Worm (Caenorhabditis elegans) whole organism, L4 larva: ENCODE measurements around the gene msp-32.

Experiments used
- D1046.2 ChIP-seq: fragments of 200-800 bp; sonication (Bioruptor generic); IDR thresholded peaks from 2 replicates; pipeline ENCODE4 v1.3.6; 2022; ENCODE audit warnings: missing genetic modification characterization, missing compliant biosample characterization
- F10B5.3 ChIP-seq: sonication (generic microtip); optimal IDR thresholded peaks from 2 replicates; lab custom pipeline; 2016; ENCODE audit warnings: mild to moderate bottlenecking, missing genetic modification characterization, missing compliant biosample characterization
- F26F4.8 ChIP-seq: fragments of 200-800 bp; sonication (Bioruptor generic); conservative IDR thresholded peaks from 2 replicates; pipeline ENCODE4 v1.3.6; 2022; ENCODE audit warnings: missing genetic modification characterization, missing compliant biosample characterization
- F37D6.2 ChIP-seq: sonication (generic microtip); optimal IDR thresholded peaks from 2 replicates; lab custom pipeline; 2016; ENCODE audit warnings: mild to moderate bottlenecking, missing genetic modification characterization, missing compliant biosample characterization
- F44E2.7 ChIP-seq: fragments of 200-800 bp; sonication (Bioruptor generic); IDR thresholded peaks from 2 replicates; pipeline ENCODE4 v2.1.2; 2022; ENCODE audit warnings: missing genetic modification characterization, missing compliant biosample characterization
- T20F7.1 ChIP-seq: fragments of 200-800 bp; sonication (Bioruptor generic); optimal IDR thresholded peaks from 2 replicates; lab custom pipeline; 2018; ENCODE audit warnings: mild to moderate bottlenecking, missing genetic modification characterization, missing compliant biosample characterization
- Y48G9A.11 ChIP-seq: fragments of 200-800 bp; sonication (Bioruptor generic); IDR thresholded peaks from 2 replicates; pipeline ENCODE4 v1.3.6; 2022; ENCODE audit warnings: missing genetic modification reagents, missing genetic modification characterization, missing compliant biosample characterization
- Y5F2A.4 ChIP-seq: fragments of 200-800 bp; sonication (Bioruptor generic); optimal IDR thresholded peaks from 2 replicates; lab custom pipeline; 2018; ENCODE audit warnings: mild to moderate bottlenecking, missing genetic modification characterization, missing compliant biosample characterization
- aha-1 ChIP-seq: fragments of 150-350 bp; peaks from one replicate; lab custom pipeline; 2014; ENCODE audit warnings: missing biosample characterization, missing genetic modification characterization
- aly-2 ChIP-seq: sonication (generic microtip); optimal IDR thresholded peaks from 2 replicates; lab custom pipeline; 2018; ENCODE audit warnings: missing biosample characterization, missing genetic modification characterization
- ama-1 ChIP-seq: fragments of 150-350 bp; optimal IDR thresholded peaks from 2 replicates; lab custom pipeline; 2014; ENCODE audit warnings: inconsistent platforms, mixed read lengths
- attf-4 ChIP-seq: sonication (generic microtip); optimal IDR thresholded peaks from 3 replicates; lab custom pipeline; 2017; ENCODE audit warnings: missing biosample characterization, missing genetic modification characterization
- ceh-20 ChIP-seq: fragments of 200-800 bp; sonication (Bioruptor generic); IDR thresholded peaks from 2 replicates; pipeline ENCODE4 v1.3.6; 2022; ENCODE audit warnings: missing genetic modification reagents, missing genetic modification characterization, missing compliant biosample characterization
- ceh-28 ChIP-seq: fragments of 150-350 bp; optimal IDR thresholded peaks from 2 replicates; lab custom pipeline; 2014; ENCODE audit warnings: missing biosample characterization, missing genetic modification reagents, missing genetic modification characterization
- ceh-44 ChIP-seq: fragments of 200-800 bp; sonication (Bioruptor generic); IDR thresholded peaks from 2 replicates; pipeline ENCODE4 v1.3.6; 2022; ENCODE audit warnings: missing genetic modification reagents, missing genetic modification characterization, missing compliant biosample characterization
- ceh-62 ChIP-seq: sonication (generic microtip); optimal IDR thresholded peaks from 2 replicates; lab custom pipeline; 2017; ENCODE audit warnings: missing biosample characterization, missing genetic modification characterization
- ceh-82 ChIP-seq: sonication (generic microtip); optimal IDR thresholded peaks from 2 replicates; lab custom pipeline; 2017; ENCODE audit warnings: missing biosample characterization, missing genetic modification characterization
- daf-16 ChIP-seq, 3 experiments: sonication (generic microtip); optimal IDR thresholded peaks; 2 replicates each; lab custom pipeline; 2016 to 2017; ENCODE audit warnings: missing genetic modification characterization in 3 of 3, missing genetic modification reagents in 3 of 3, mild to moderate bottlenecking in 2 of 3, missing compliant biosample characterization in 2 of 3, missing biosample characterization in 1 of 3, moderate library complexity in 1 of 3
- daf-19 ChIP-seq: fragments of 200-800 bp; sonication (Bioruptor generic); conservative IDR thresholded peaks from 2 replicates; pipeline ENCODE4 v1.3.6; 2022; ENCODE audit warnings: missing genetic modification characterization, missing compliant biosample characterization
- daf-8 ChIP-seq: fragments of 200-800 bp; sonication (Bioruptor generic); IDR thresholded peaks from 2 replicates; pipeline ENCODE4 v1.3.6; 2022; ENCODE audit warnings: missing genetic modification characterization, missing compliant biosample characterization
- dmd-8 ChIP-seq: fragments of 200-800 bp; sonication (Bioruptor generic); IDR thresholded peaks from 2 replicates; pipeline ENCODE4 v1.3.6; 2022; ENCODE audit warnings: missing genetic modification characterization, missing compliant biosample characterization
- dmd-9 ChIP-seq: fragments of 200-800 bp; sonication (Bioruptor generic); IDR thresholded peaks from 2 replicates; pipeline ENCODE4 v1.3.6; 2022; ENCODE audit warnings: missing genetic modification reagents, missing genetic modification characterization, missing compliant biosample characterization
- dve-1 ChIP-seq: sonication (generic microtip); optimal IDR thresholded peaks from 2 replicates; lab custom pipeline; 2017; ENCODE audit warnings: antibody characterized with exemption, mild to moderate bottlenecking, missing genetic modification characterization, missing compliant biosample characterization; ENCODE audit not compliant: insufficient read depth
- egl-27 ChIP-seq: sonication (generic microtip); optimal IDR thresholded peaks from 3 replicates; lab custom pipeline; 2017; ENCODE audit warnings: missing biosample characterization, missing genetic modification reagents, missing genetic modification characterization
- hlh-11 ChIP-seq: fragments of 200-800 bp; sonication (Bioruptor generic); optimal IDR thresholded peaks from 2 replicates; lab custom pipeline; 2018; ENCODE audit warnings: mild to moderate bottlenecking, missing genetic modification characterization, missing compliant biosample characterization
- hlh-30 ChIP-seq: sonication (generic microtip); optimal IDR thresholded peaks from 2 replicates; lab custom pipeline; 2017; ENCODE audit warnings: antibody characterized with exemption, mild to moderate bottlenecking, missing genetic modification characterization, missing compliant biosample characterization; ENCODE audit not compliant: insufficient read depth
- lim-7 ChIP-seq: fragments of 200-800 bp; sonication (Bioruptor generic); IDR thresholded peaks from 2 replicates; pipeline ENCODE4 v1.3.6; 2022; ENCODE audit warnings: missing genetic modification characterization, missing compliant biosample characterization
- lin-13 ChIP-seq: fragments of 150-350 bp; optimal IDR thresholded peaks from 2 replicates; lab custom pipeline; 2014; ENCODE audit warnings: missing biosample characterization, missing genetic modification reagents, missing genetic modification characterization
- lin-15B ChIP-seq: fragments of 150-350 bp; sonication (generic microtip); optimal IDR thresholded peaks from 3 replicates; lab custom pipeline; 2014; ENCODE audit warnings: missing biosample characterization, missing genetic modification characterization
- lin-38 ChIP-seq: fragments of 200-800 bp; sonication (Bioruptor generic); IDR thresholded peaks from 2 replicates; pipeline ENCODE4 v1.3.6; 2022; ENCODE audit warnings: missing genetic modification reagents, missing genetic modification characterization, missing compliant biosample characterization
- lsy-2 ChIP-seq, 2 experiments: fragments of 150-350 bp in 1 of 2; sonication (generic microtip) in 1 of 2; optimal IDR thresholded peaks; 2 replicates each; lab custom pipeline; 2014 to 2017; ENCODE audit warnings: missing biosample characterization in 2 of 2, missing genetic modification characterization in 2 of 2
- mdt-29 ChIP-seq: fragments of 200-800 bp; sonication (Bioruptor generic); IDR thresholded peaks from 2 replicates; pipeline ENCODE4 v1.3.6; 2022; ENCODE audit warnings: missing genetic modification reagents, missing genetic modification characterization, missing compliant biosample characterization
- mes-2 ChIP-seq: sonication (generic microtip); optimal IDR thresholded peaks from 2 replicates; lab custom pipeline; 2016; ENCODE audit warnings: missing genotype, mild to moderate bottlenecking, missing genetic modification characterization, missing compliant biosample characterization; ENCODE audit not compliant: poor library complexity, severe bottlenecking
- mxl-3 ChIP-seq: fragments of 200-800 bp; sonication (Bioruptor generic); optimal IDR thresholded peaks from 2 replicates; lab custom pipeline; 2018; ENCODE audit warnings: mild to moderate bottlenecking, missing genetic modification characterization, missing compliant biosample characterization
- nhr-237 ChIP-seq: sonication (generic microtip); optimal IDR thresholded peaks from 2 replicates; lab custom pipeline; 2017; ENCODE audit warnings: missing biosample characterization, missing genetic modification characterization
- nhr-41 ChIP-seq: fragments of 200-800 bp; sonication (Bioruptor generic); IDR thresholded peaks from 2 replicates; pipeline ENCODE4 v1.3.6; 2022; ENCODE audit warnings: missing genetic modification reagents, missing genetic modification characterization, missing compliant biosample characterization
- nhr-42 ChIP-seq: fragments of 200-800 bp; sonication (Bioruptor generic); IDR thresholded peaks from 2 replicates; pipeline ENCODE4 v1.3.6; 2022; ENCODE audit warnings: missing genetic modification characterization, missing compliant biosample characterization
- nhr-48 ChIP-seq: sonication (generic microtip); optimal IDR thresholded peaks from 2 replicates; lab custom pipeline; 2016; ENCODE audit warnings: mild to moderate bottlenecking, missing genetic modification characterization, missing compliant biosample characterization
- nhr-77 ChIP-seq: fragments of 150-350 bp; optimal IDR thresholded peaks from 2 replicates; lab custom pipeline; 2014; ENCODE audit warnings: missing biosample characterization, missing genetic modification characterization
- pha-4 ChIP-seq, 2 experiments: fragments of 150-350 bp in 1 of 2; fragments of 200-800 bp in 1 of 2; sonication (Bioruptor generic) in 1 of 2; IDR thresholded peaks in 1 of 2; optimal IDR thresholded peaks in 1 of 2; 2 replicates each; pipeline versions ENCODE4 v1.3.6 to Lab custom; 2014 to 2022; ENCODE audit warnings: missing genetic modification characterization in 2 of 2, missing genetic modification reagents in 2 of 2, missing biosample characterization in 1 of 2, missing compliant biosample characterization in 1 of 2
- snpc-4 ChIP-seq: fragments of 150-350 bp; optimal IDR thresholded peaks from 2 replicates; lab custom pipeline; 2014; ENCODE audit warnings: missing biosample characterization, missing genetic modification characterization
- spr-1 ChIP-seq: sonication (generic microtip); optimal IDR thresholded peaks from 2 replicates; lab custom pipeline; 2016; ENCODE audit warnings: mild to moderate bottlenecking, missing genetic modification characterization, missing compliant biosample characterization
- tra-1 ChIP-seq: fragments of 200-800 bp; sonication (Bioruptor generic); IDR thresholded peaks from 2 replicates; pipeline ENCODE4 v1.3.6; 2022; ENCODE audit warnings: missing genetic modification reagents, missing genetic modification characterization, missing compliant biosample characterization
- zfp-2 ChIP-seq: sonication (generic microtip); optimal IDR thresholded peaks from 2 replicates; lab custom pipeline; 2016; ENCODE audit warnings: mild to moderate bottlenecking, missing genetic modification characterization, missing compliant biosample characterization
- zfp-3 ChIP-seq: fragments of 200-800 bp; sonication (Bioruptor generic); conservative IDR thresholded peaks from 2 replicates; pipeline ENCODE4 v1.3.6; 2022; ENCODE audit warnings: missing genetic modification reagents, missing genetic modification characterization, missing compliant biosample characterization
- zip-2 ChIP-seq: fragments of 150-350 bp; optimal IDR thresholded peaks from 2 replicates; lab custom pipeline; 2014; ENCODE audit warnings: missing biosample characterization, missing genetic modification characterization
- ztf-11 ChIP-seq: fragments of 150-350 bp; optimal IDR thresholded peaks from 2 replicates; lab custom pipeline; 2014; ENCODE audit warnings: missing biosample characterization, missing genetic modification characterization
- ztf-7 ChIP-seq: fragments of 150-350 bp; optimal IDR thresholded peaks from 2 replicates; lab custom pipeline; 2014; ENCODE audit warnings: missing biosample characterization, missing genetic modification characterization

The msp-32 gene

ce11 chrII:4881727-4882126, 16.9 kb upstream of the msp-32 start, which contains the start of gene gst-7 (continued):
- TF ChIP-seq nhr-42 (GFP tag; lab: Robert Waterston, UW) (no peak), ceh-44 (GFP tag; lab: Robert Waterston, UW) (no peak), snpc-4 (no peak), F26F4.8 (GFP tag; lab: Robert Waterston, UW) (no peak), aly-2 (no peak), lin-13 (no peak), attf-4 (tag; lab: Kevin White, UChicago) (no peak), ceh-82 (no peak), mdt-29 (no peak), lin-15B (tag; lab: Kevin White, UChicago) (no peak), ceh-62 (tag; lab: Kevin White, UChicago) (no peak), ceh-28 (tag; lab: Kevin White, UChicago) (no peak), zip-2 (no peak), F10B5.3 (no peak), ztf-7 (peak; percentile 5), dmd-8 (no peak), dmd-9 (no peak), Y5F2A.4 (GFP tag; lab: Kevin White, UChicago) (no peak), Y48G9A.11 (no peak), lim-7 (GFP tag; lab: Robert Waterston, UW) (no peak)

DNA sequence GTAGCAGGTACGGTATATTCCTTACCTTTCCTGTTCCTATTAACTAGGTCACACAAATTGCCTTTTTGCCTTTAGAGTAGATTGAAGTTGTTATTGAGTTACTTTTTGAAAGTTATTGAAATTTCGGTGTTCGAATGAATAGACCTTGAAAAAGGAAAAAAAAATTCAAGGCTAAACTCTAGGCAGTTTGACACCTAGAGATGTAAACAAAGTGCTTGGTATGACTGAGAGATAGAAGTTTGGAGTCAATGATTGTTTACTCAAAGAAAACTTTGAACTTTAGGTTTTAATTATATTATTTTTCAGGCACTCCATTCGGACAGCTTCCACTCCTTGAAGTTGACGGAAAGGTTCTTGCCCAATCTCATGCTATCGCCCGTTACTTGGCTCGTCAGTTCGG, 16.1 kb upstream of the msp-32 start:
- TF ChIP-seq lim-7 (GFP tag; lab: Robert Waterston, UW): 0 out of 2 replicates have a peak, but pooled peaks have one; percentile 7
- no peak for TF ChIP-seq daf-16 (GFP tag; optimal IDR thresholded peaks at IDR 0.05; lab: Kevin White, UChicago)
- TF ChIP-seq daf-16 (tag; optimal IDR thresholded peaks at IDR 0.05; lab: Kevin White, UChicago): peak; percentile 75
- TF ChIP-seq dve-1 (tag; lab: Kevin White, UChicago): peak; percentile 27
- no peak for TF ChIP-seq aly-2
- TF ChIP-seq ztf-11 (tag; lab: Kevin White, UChicago): no peak
- TF ChIP-seq aha-1 (tag; lab: Kevin White, UChicago): peak; percentile 3
- TF ChIP-seq zfp-2 (tag; lab: Kevin White, UChicago): no peak
- no peak for TF ChIP-seq nhr-77 (tag; lab: Kevin White, UChicago)
- TF ChIP-seq F10B5.3: no peak
- TF ChIP-seq nhr-41: no peak
- TF ChIP-seq lsy-2 (tag; optimal IDR thresholded peaks at IDR 0.05; lab: Kevin White, UChicago): no peak

DNA sequence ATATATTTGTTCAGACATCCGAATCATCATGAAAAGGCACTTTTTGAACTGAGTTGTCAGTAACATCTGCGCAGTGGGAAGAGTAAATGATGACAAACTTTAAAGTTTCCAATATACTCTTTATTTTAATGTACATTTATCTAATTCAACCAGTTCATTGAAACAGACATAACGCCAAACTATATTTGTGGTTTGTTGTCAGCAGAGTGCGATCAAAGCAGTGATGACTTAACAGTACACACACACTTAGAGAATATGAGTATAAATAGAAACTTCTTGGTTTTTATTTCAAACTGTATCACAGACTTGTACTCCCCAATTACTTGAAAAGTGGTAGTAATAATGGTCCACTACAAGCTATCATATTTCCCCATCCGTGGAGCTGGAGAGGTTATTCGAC, 15.2 kb upstream of the msp-32 start, which contains the start of gene gst-8:
Gene gst-8 (plus strand): TSS at position 301 of the 400 bp plus-strand sequence.
- TF ChIP-seq egl-27 (no peak), nhr-237 (tag; lab: Kevin White, UChicago) (no peak), lin-38 (GFP tag; lab: Robert Waterston, UW) (no peak), ztf-11 (tag; lab: Kevin White, UChicago) (no peak), zfp-2 (tag; lab: Kevin White, UChicago) (no peak), mxl-3 (GFP tag; lab: Kevin White, UChicago) (no peak), D1046.2 (no peak), mes-2 (tag; lab: Kevin White, UChicago) (no peak), F44E2.7 (GFP tag; lab: Robert Waterston, UW) (no peak), dve-1 (tag; lab: Kevin White, UChicago) (peak; percentile 9), dmd-8 (no peak), spr-1 (tag; lab: Kevin White, UChicago) (no peak), zfp-3 (GFP tag; lab: Robert Waterston, UW) (no peak), nhr-42 (GFP tag; lab: Robert Waterston, UW) (no peak), F37D6.2 (tag; lab: Kevin White, UChicago) (no peak), lsy-2 (tag; optimal IDR thresholded peaks at IDR 0.05; lab: Kevin White, UChicago) (no peak), hlh-11 (tag; lab: Kevin White, UChicago) (peak; percentile 8), daf-8 (no peak), ceh-20 (GFP tag; lab: Robert Waterston, UW) (no peak), Y5F2A.4 (GFP tag; lab: Kevin White, UChicago) (no peak), nhr-48 (tag; lab: Kevin White, UChicago) (no peak), ama-1 (lab: Kevin White, UChicago) (no peak), pha-4 (GFP tag; IDR thresholded peaks at IDR 0.05; lab: Robert Waterston, UW) (no peak), pha-4 (tag; optimal IDR thresholded peaks at IDR 0.05; lab: Kevin White, UChicago) (no peak), daf-19 (no peak), T20F7.1 (GFP tag; lab: Kevin White, UChicago) (peak; percentile 27), tra-1 (no peak), daf-16 (GFP tag; optimal IDR thresholded peaks at IDR 0.05; lab: Kevin White, UChicago) (no peak), daf-16 (tag; optimal IDR thresholded peaks at IDR 0.05; lab: Kevin White, UChicago) (peak; percentile 55), hlh-30 (tag; lab: Kevin White, UChicago) (no peak)
